Worm (Caenorhabditis elegans) whole organism, midembryonic: Measurements from ENCODE around the gene C04E12.2.

Experiments
- T22C8.4 ChIP-seq: fragments of 200-800 bp; sonication (Bioruptor generic); IDR thresholded peaks from 2 replicates; pipeline ENCODE4 v1.3.6; 2022; ENCODE audit warnings: missing genetic modification characterization, missing compliant biosample characterization
- cog-1 ChIP-seq: sonication (generic microtip); optimal IDR thresholded peaks from 2 replicates; lab custom pipeline; 2016; ENCODE audit warnings: missing genetic modification characterization, missing compliant biosample characterization
- flt-1 ChIP-seq: fragments of 200-800 bp; sonication (Bioruptor generic); IDR thresholded peaks from 2 replicates; pipeline ENCODE4 v1.3.6; 2022; ENCODE audit warnings: missing genetic modification characterization, missing compliant biosample characterization
- klf-2 ChIP-seq: fragments of 200-800 bp; sonication (Bioruptor generic); conservative IDR thresholded peaks from 2 replicates; pipeline ENCODE4 v1.3.6; 2022; ENCODE audit warnings: missing genetic modification reagents, missing genetic modification characterization, missing compliant biosample characterization
- med-1 ChIP-seq: sonication (generic microtip); optimal IDR thresholded peaks from 2 replicates; lab custom pipeline; 2017; ENCODE audit warnings: missing genetic modification characterization, mild to moderate bottlenecking, missing compliant biosample characterization, antibody characterized with exemption, missing genetic modification reagents; ENCODE audit not compliant: insufficient read depth
- ref-1 ChIP-seq: fragments of 200-800 bp; sonication (Bioruptor generic); conservative IDR thresholded peaks from 2 replicates; pipeline ENCODE4 v1.3.6; 2022; ENCODE audit warnings: missing genetic modification reagents, missing genetic modification characterization, missing compliant biosample characterization
- tab-1 ChIP-seq: fragments of 200-800 bp; sonication (Bioruptor generic); IDR thresholded peaks from 2 replicates; pipeline ENCODE4 v1.3.6; 2022; ENCODE audit warnings: missing genetic modification characterization, missing compliant biosample characterization
- ztf-23 ChIP-seq: fragments of 200-800 bp; sonication (Bioruptor generic); IDR thresholded peaks from 2 replicates; pipeline ENCODE4 v1.3.6; 2022; ENCODE audit warnings: missing genetic modification reagents, missing genetic modification characterization, missing compliant biosample characterization
- ztf-29 ChIP-seq: fragments of 200-800 bp; sonication (Bioruptor generic); IDR thresholded peaks from 2 replicates; pipeline ENCODE4 v1.3.6; 2022; ENCODE audit warnings: missing genetic modification reagents, missing genetic modification characterization, missing compliant biosample characterization

Gene C04E12.2

ce11 chrV:3408602-3409001, 40.7 kb downstream of the C04E12.2 start, which contains the start of gene T20D4.7:
Gene T20D4.7 (plus strand): TSS chrV:3408902.
- TF ChIP-seq T22C8.4 (GFP tag; lab: Robert Waterston, UW) (no peak), med-1 (GFP tag; lab: Kevin White, UChicago) (no peak), flt-1 (GFP tag; lab: Robert Waterston, UW) (no peak), ztf-29 (no peak), ref-1 (GFP tag; lab: Robert Waterston, UW) (no peak), ztf-23 (GFP tag; lab: Robert Waterston, UW) (no peak), klf-2 (GFP tag; lab: Robert Waterston, UW) (no peak), tab-1 (GFP tag; lab: Robert Waterston, UW) (no peak), cog-1 (tag; lab: Kevin White, UChicago) (no peak)

- no peak for TF ChIP-seq flt-1 (GFP tag; lab: Robert Waterston, UW)
Observed at ce11 chrV:3409498-3409897, 41.6 kb downstream of the C04E12.2 start.

ce11 chrV:3410098-3410570, 42.3 kb downstream of the C04E12.2 start, which contains the start of gene arrd-22:
Gene arrd-22 (plus strand): TSS chrV:3410520.
- TF ChIP-seq ztf-29, result no peak
- TF ChIP-seq ref-1 (GFP tag; lab: Robert Waterston, UW), result no peak
- no peak for TF ChIP-seq tab-1 (GFP tag; lab: Robert Waterston, UW)
- no peak for TF ChIP-seq ztf-23 (GFP tag; lab: Robert Waterston, UW)
- TF ChIP-seq T22C8.4 (GFP tag; lab: Robert Waterston, UW), result no peak
- no peak for TF ChIP-seq klf-2 (GFP tag; lab: Robert Waterston, UW)
- no peak for TF ChIP-seq cog-1 (tag; lab: Kevin White, UChicago)
- no peak for TF ChIP-seq flt-1 (GFP tag; lab: Robert Waterston, UW)
- no peak for TF ChIP-seq med-1 (GFP tag; lab: Kevin White, UChicago)

- TF ChIP-seq ref-1 (GFP tag; lab: Robert Waterston, UW) (no peak), T22C8.4 (GFP tag; lab: Robert Waterston, UW) (no peak), ztf-23 (GFP tag; lab: Robert Waterston, UW) (no peak)
Observed at ce11 chrV:3413010-3413409, 45.1 kb downstream of the C04E12.2 start, which contains the start of gene txt-11. Gene txt-11 (plus strand): TSS chrV:3413310.

- TF ChIP-seq T22C8.4 (GFP tag; lab: Robert Waterston, UW), result no peak
Observed at ce11 chrV:3417928-3418327, 50.1 kb downstream of the C04E12.2 start, which contains the start of gene T20D4.3. Gene T20D4.3 (plus strand): TSS chrV:3418228.
